Worm (Caenorhabditis elegans): Measurements from ENCODE around the gene C24D10.6.

ce11 chrIV:5109943-5110342 is 50.1 kb downstream of the C24D10.6 start:
- TF ChIP-seq blmp-1 (tag; optimal IDR thresholded peaks at IDR 0.05): no peak
- TF ChIP-seq snpc-4 (tag; optimal IDR thresholded peaks at IDR 0.05): no peak
- no peak for TF ChIP-seq ceh-90 (tag; optimal IDR thresholded peaks at IDR 0.05)
- no peak for TF ChIP-seq mab-9 (GFP tag; IDR thresholded peaks at IDR 0.05)
- no peak for TF ChIP-seq C16A3.4 (tag; optimal IDR thresholded peaks at IDR 0.05)
- TF ChIP-seq isw-1 (GFP tag; IDR thresholded peaks at IDR 0.05): no peak
- TF ChIP-seq nhr-11 (tag; optimal IDR thresholded peaks at IDR 0.05): no peak
- TF ChIP-seq vab-15 (tag; optimal IDR thresholded peaks at IDR 0.05): no peak

Data from whole organism, L1 larva.